ENCODE assay signal across 1 worm cellular context in the genomic region with DNA sequence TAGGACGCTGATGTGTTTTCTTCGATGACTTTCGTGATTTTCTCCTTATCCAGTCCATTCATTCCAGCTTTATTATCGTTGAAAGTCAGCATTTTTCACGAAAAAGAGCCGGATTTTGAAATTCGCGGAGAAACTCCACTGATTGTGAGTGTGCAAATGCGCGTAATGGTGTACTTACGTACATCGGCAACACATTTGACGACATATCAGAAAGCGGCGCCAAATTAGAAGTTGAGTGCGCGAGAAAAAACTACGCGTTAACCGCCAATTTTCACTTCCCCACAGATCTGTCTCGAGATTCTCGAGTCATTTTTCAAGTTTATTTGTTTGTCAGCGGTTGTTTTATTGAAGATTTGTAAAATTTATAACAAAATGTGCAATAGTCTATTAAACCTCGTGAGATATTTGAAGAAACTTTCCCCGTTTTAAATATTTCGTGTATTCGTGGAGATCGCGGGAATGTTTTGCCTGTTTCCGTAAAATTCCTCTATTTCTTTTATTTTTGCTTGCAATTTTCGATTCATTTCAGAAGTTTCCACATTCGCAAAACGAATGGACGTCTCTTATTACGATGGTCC.
TF ChIP-seq lines count a peak whose summit lies in the region.

Gene polk-1 (minus strand): TSS at position 186 of the 578 bp plus-strand sequence.
Gene gpr-1 (plus strand): TSS at position 528 of the 578 bp plus-strand sequence.

TF ChIP-seq in whole organism, L1 larva, 84 proteins besides CTCF, POLR2A, EP300 and RAD21 (continued from another document):
- TF ChIP-seq efl-1 (optimal IDR thresholded peaks at IDR 0.05; lab: Kevin White, UChicago) (peak; percentile 80 to 83), efl-1 (GFP tag; optimal IDR thresholded peaks at IDR 0.05 in 1 of 2; lab: Kevin White, UChicago) (peak; percentile 85 to 98), lin-15B (tag; optimal IDR thresholded peaks at IDR 0.05; lab: Kevin White, UChicago) (peak; percentile 36), blmp-1 (tag; optimal IDR thresholded peaks at IDR 0.05; lab: Kevin White, UChicago) (peak; percentile 23), pax-3 (tag; optimal IDR thresholded peaks at IDR 0.05; lab: Kevin White, UChicago) (no peak), swsn-7 (tag; optimal IDR thresholded peaks at IDR 0.05; lab: Kevin White, UChicago) (no peak), nhr-85 (tag; lab: Kevin White, UChicago) (no peak)
